Worm (Caenorhabditis elegans): ENCODE results near the gene atf-2.

atf-2 gene

ce11 chrII:8764332-8764731, 12.5 kb downstream of the atf-2 start:
- TF ChIP-seq ets-7 (tag; optimal IDR thresholded peaks at IDR 0.05) (no peak), B0310.2 (tag; optimal IDR thresholded peaks at IDR 0.05) (no peak), hnd-1 (tag; optimal IDR thresholded peaks at IDR 0.05) (no peak), tbx-37 (GFP tag; conservative IDR thresholded peaks at IDR 0.05) (no peak), hmbx-1 (tag; optimal IDR thresholded peaks at IDR 0.05) (no peak), sea-1 (GFP tag; conservative IDR thresholded peaks at IDR 0.05) (no peak), aly-1 (tag; optimal IDR thresholded peaks at IDR 0.05) (no peak), tra-4 (tag; optimal IDR thresholded peaks at IDR 0.05) (no peak), flt-1 (GFP tag; IDR thresholded peaks at IDR 0.05) (no peak), ceh-36 (tag; optimal IDR thresholded peaks at IDR 0.05) (no peak), scrt-1 (GFP tag; IDR thresholded peaks at IDR 0.05) (no peak), tbx-11 (GFP tag; IDR thresholded peaks at IDR 0.05) (no peak), ama-1 (optimal IDR thresholded peaks at IDR 0.05) (no peak), pes-1 (GFP tag; IDR thresholded peaks at IDR 0.05) (no peak), F13C5.2 (tag; optimal IDR thresholded peaks at IDR 0.05) (no peak), hmg-4 (GFP tag; optimal IDR thresholded peaks at IDR 0.05) (no peak), ceh-13 (GFP tag; optimal IDR thresholded peaks at IDR 0.05) (no peak)

DNA sequence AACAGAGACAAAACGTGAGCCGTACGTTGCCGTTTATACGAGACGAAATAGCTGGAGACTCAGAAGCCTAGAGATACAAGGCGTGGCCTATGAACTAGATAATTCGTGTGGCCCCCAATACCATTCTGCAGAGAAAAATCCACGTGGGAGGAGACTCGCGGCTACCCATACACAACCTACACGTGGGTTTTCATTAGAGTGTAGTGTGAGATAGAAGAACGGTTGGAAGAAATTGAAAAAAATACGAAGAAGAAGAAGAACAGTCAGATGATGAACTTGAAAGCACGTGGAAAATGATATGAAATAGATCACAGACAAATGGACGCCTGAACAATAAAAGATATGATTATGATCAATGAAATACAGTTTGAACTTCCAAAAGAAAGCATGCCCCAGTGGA, 13.3 kb downstream of the atf-2 start:
- TF ChIP-seq aly-1 (tag; optimal IDR thresholded peaks at IDR 0.05) (no peak), hnd-1 (tag; optimal IDR thresholded peaks at IDR 0.05) (no peak), tbx-37 (GFP tag; conservative IDR thresholded peaks at IDR 0.05) (no peak), ets-7 (tag; optimal IDR thresholded peaks at IDR 0.05) (no peak), F13C5.2 (tag; optimal IDR thresholded peaks at IDR 0.05) (no peak), hmg-4 (GFP tag; optimal IDR thresholded peaks at IDR 0.05) (no peak), scrt-1 (GFP tag; IDR thresholded peaks at IDR 0.05) (no peak), B0310.2 (tag; optimal IDR thresholded peaks at IDR 0.05) (no peak), sea-1 (GFP tag; conservative IDR thresholded peaks at IDR 0.05) (no peak), flt-1 (GFP tag; IDR thresholded peaks at IDR 0.05) (no peak), hmbx-1 (tag; optimal IDR thresholded peaks at IDR 0.05) (no peak), tra-4 (tag; optimal IDR thresholded peaks at IDR 0.05) (no peak), ceh-13 (GFP tag; optimal IDR thresholded peaks at IDR 0.05) (no peak), tbx-11 (GFP tag; IDR thresholded peaks at IDR 0.05) (no peak)

- no peak for TF ChIP-seq pes-1 (GFP tag; IDR thresholded peaks at IDR 0.05)
- no peak for TF ChIP-seq hmg-4 (GFP tag; optimal IDR thresholded peaks at IDR 0.05)
- no peak for TF ChIP-seq tbx-11 (GFP tag; IDR thresholded peaks at IDR 0.05)
- no peak for TF ChIP-seq ceh-13 (GFP tag; optimal IDR thresholded peaks at IDR 0.05)
- no peak for TF ChIP-seq scrt-1 (GFP tag; IDR thresholded peaks at IDR 0.05)
- no peak for TF ChIP-seq tbx-37 (GFP tag; conservative IDR thresholded peaks at IDR 0.05)
- no peak for TF ChIP-seq ceh-36 (tag; optimal IDR thresholded peaks at IDR 0.05)
Observed at ce11 chrII:8766475-8766874, 14.7 kb downstream of the atf-2 start, which contains the start of the genes nsph-1.1 and K08F8.15. Gene nsph-1.1, plus strand, starts transcription at chrII:8766775. Gene K08F8.15, plus strand, starts transcription at chrII:8766809.

DNA sequence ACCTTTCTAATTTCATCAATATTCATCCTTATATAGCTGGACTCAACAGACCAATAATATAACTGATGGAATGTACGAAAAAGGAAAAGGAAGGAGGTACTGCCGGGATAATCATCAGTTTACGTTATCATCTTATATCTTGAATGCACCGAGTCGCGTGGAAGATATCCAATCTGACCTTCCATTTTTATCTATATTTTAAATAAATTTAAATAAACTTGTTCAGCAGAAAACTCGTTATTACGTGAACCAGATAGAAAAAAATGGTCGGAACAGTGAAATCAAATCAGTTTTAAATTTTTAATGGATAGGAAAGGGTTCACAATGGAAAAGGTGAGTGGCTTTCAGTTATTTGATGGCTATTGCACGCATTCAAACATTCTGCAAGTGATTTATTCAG, 15.1 kb downstream of the atf-2 start, which contains the start of gene pah-1:
TSS of gene pah-1 (minus strand) at position 101 of the 400 bp plus-strand sequence.
- TF ChIP-seq scrt-1 (GFP tag; IDR thresholded peaks at IDR 0.05) = no peak
- no peak for TF ChIP-seq B0310.2 (tag; optimal IDR thresholded peaks at IDR 0.05)
- no peak for TF ChIP-seq aly-1 (tag; optimal IDR thresholded peaks at IDR 0.05)
- no peak for TF ChIP-seq tra-4 (tag; optimal IDR thresholded peaks at IDR 0.05)
- no peak for TF ChIP-seq ama-1 (optimal IDR thresholded peaks at IDR 0.05)
- no peak for TF ChIP-seq ceh-13 (GFP tag; optimal IDR thresholded peaks at IDR 0.05)
- no peak for TF ChIP-seq ets-7 (tag; optimal IDR thresholded peaks at IDR 0.05)
- no peak for TF ChIP-seq pes-1 (GFP tag; IDR thresholded peaks at IDR 0.05)

DNA sequence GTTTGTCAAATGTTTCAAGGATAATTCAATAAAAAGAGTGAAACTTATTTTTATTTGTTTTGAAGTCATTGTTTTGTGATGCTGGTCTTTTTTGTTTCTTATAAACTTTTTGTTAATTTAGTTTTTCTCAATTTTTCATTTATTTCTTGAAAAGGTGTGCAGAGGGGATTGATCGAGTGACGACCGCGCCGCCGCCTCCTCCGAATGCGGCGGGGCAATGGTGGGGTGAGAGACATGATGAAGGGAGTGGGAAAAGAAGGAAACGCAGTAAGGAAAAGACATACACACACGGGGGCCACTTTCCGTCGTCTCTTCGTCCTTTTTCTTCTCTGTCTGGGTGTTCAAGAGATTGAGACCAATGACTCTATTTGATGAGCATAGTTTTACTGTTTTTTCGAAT, 17.6 kb downstream of the atf-2 start:
- no peak for TF ChIP-seq B0310.2 (tag; optimal IDR thresholded peaks at IDR 0.05)
- TF ChIP-seq F13C5.2 (tag; optimal IDR thresholded peaks at IDR 0.05) = peak; percentile 53
- TF ChIP-seq hmg-4 (GFP tag; optimal IDR thresholded peaks at IDR 0.05) = peak; percentile 69

ce11 chrII:8770675-8771074, 18.9 kb downstream of the atf-2 start, which contains the start of gene let-19:
Gene let-19, plus strand, starts transcription at chrII:8770975.
- no peak for TF ChIP-seq pes-1 (GFP tag; IDR thresholded peaks at IDR 0.05)
- TF ChIP-seq ceh-36 (tag; optimal IDR thresholded peaks at IDR 0.05) = no peak
- TF ChIP-seq tra-4 (tag; optimal IDR thresholded peaks at IDR 0.05) = no peak
- TF ChIP-seq hmbx-1 (tag; optimal IDR thresholded peaks at IDR 0.05) = no peak
- TF ChIP-seq scrt-1 (GFP tag; IDR thresholded peaks at IDR 0.05) = no peak
- no peak for TF ChIP-seq hmg-4 (GFP tag; optimal IDR thresholded peaks at IDR 0.05)
- TF ChIP-seq aly-1 (tag; optimal IDR thresholded peaks at IDR 0.05) = no peak
- no peak for TF ChIP-seq tbx-11 (GFP tag; IDR thresholded peaks at IDR 0.05)
- no peak for TF ChIP-seq flt-1 (GFP tag; IDR thresholded peaks at IDR 0.05)
- no peak for TF ChIP-seq ama-1 (optimal IDR thresholded peaks at IDR 0.05)
- no peak for TF ChIP-seq tbx-37 (GFP tag; conservative IDR thresholded peaks at IDR 0.05)
- TF ChIP-seq ceh-13 (GFP tag; optimal IDR thresholded peaks at IDR 0.05) = no peak
- no peak for TF ChIP-seq B0310.2 (tag; optimal IDR thresholded peaks at IDR 0.05)
- TF ChIP-seq ets-7 (tag; optimal IDR thresholded peaks at IDR 0.05) = no peak
- no peak for TF ChIP-seq F13C5.2 (tag; optimal IDR thresholded peaks at IDR 0.05)
- no peak for TF ChIP-seq hnd-1 (tag; optimal IDR thresholded peaks at IDR 0.05)

- TF ChIP-seq tbx-11 (GFP tag; IDR thresholded peaks at IDR 0.05) = no peak
- TF ChIP-seq ceh-13 (GFP tag; optimal IDR thresholded peaks at IDR 0.05) = no peak
- TF ChIP-seq sea-1 (GFP tag; conservative IDR thresholded peaks at IDR 0.05) = no peak
- no peak for TF ChIP-seq hmg-4 (GFP tag; optimal IDR thresholded peaks at IDR 0.05)
- TF ChIP-seq pes-1 (GFP tag; IDR thresholded peaks at IDR 0.05) = no peak
- TF ChIP-seq tbx-37 (GFP tag; conservative IDR thresholded peaks at IDR 0.05) = no peak
- TF ChIP-seq flt-1 (GFP tag; IDR thresholded peaks at IDR 0.05) = no peak
- no peak for TF ChIP-seq ets-7 (tag; optimal IDR thresholded peaks at IDR 0.05)
- TF ChIP-seq tra-4 (tag; optimal IDR thresholded peaks at IDR 0.05) = no peak
- TF ChIP-seq hmbx-1 (tag; optimal IDR thresholded peaks at IDR 0.05) = no peak
- no peak for TF ChIP-seq aly-1 (tag; optimal IDR thresholded peaks at IDR 0.05)
- no peak for TF ChIP-seq F13C5.2 (tag; optimal IDR thresholded peaks at IDR 0.05)
- no peak for TF ChIP-seq hnd-1 (tag; optimal IDR thresholded peaks at IDR 0.05)
- no peak for TF ChIP-seq scrt-1 (GFP tag; IDR thresholded peaks at IDR 0.05)
- TF ChIP-seq B0310.2 (tag; optimal IDR thresholded peaks at IDR 0.05) = no peak
- TF ChIP-seq ama-1 (optimal IDR thresholded peaks at IDR 0.05) = no peak
- TF ChIP-seq ceh-36 (tag; optimal IDR thresholded peaks at IDR 0.05) = no peak
Observed at ce11 chrII:8776504-8776903, 24.7 kb downstream of the atf-2 start.

All from whole organism, early embryonic.